Worm (Caenorhabditis elegans): ENCODE data around the gene K07H8.8.

Gene K07H8.8

ce11 chrIV:8268024-8268423, at the start of gene K07H8.8, which contains the start of gene K07H8.5:
Gene K07H8.8 (minus strand): TSS chrIV:8268412.
Gene K07H8.5 (plus strand): TSS chrIV:8268324.
- TF ChIP-seq fos-1 (tag; optimal IDR thresholded peaks at IDR 0.05) (no peak), nhr-11 (tag; optimal IDR thresholded peaks at IDR 0.05) (no peak), ceh-28 (tag; optimal IDR thresholded peaks at IDR 0.05) (no peak), ceh-16 (tag; optimal IDR thresholded peaks at IDR 0.05) (no peak), egl-5 (tag; optimal IDR thresholded peaks at IDR 0.05) (no peak), nhr-237 (tag; optimal IDR thresholded peaks at IDR 0.05) (no peak), elt-3 (tag; optimal IDR thresholded peaks at IDR 0.05) (no peak), nhr-25 (tag; optimal IDR thresholded peaks at IDR 0.05) (no peak), elt-2 (tag; optimal IDR thresholded peaks at IDR 0.05) (no peak), nhr-76 (tag; optimal IDR thresholded peaks at IDR 0.05) (no peak), snpc-4 (tag; optimal IDR thresholded peaks at IDR 0.05) (no peak), mml-1 (tag; optimal IDR thresholded peaks at IDR 0.05) (no peak)

DNA sequence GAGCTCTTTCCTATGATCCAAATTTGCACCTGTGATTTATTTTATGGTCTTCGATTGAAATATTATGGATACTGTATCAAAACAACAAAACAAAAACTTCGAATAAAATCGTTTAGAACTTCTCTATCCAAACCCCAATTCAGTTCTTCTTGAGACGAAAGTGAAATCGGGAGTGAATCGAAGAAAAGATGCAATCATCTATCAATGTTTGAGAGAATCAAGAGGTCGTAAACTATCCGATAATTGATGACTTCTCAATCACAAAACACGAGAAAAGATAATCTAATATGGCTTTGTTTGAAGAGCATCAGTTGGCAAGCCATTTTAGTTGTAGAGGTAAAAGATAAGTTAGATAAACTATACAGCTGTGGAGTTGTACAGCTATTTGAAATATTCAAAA, 49.6 kb upstream of the K07H8.8 start:
- TF ChIP-seq nhr-23 (tag; optimal IDR thresholded peaks at IDR 0.05) (peak; percentile 34), egl-5 (tag; optimal IDR thresholded peaks at IDR 0.05) (no peak), lin-39 (tag; optimal IDR thresholded peaks at IDR 0.05) (no peak)

DNA sequence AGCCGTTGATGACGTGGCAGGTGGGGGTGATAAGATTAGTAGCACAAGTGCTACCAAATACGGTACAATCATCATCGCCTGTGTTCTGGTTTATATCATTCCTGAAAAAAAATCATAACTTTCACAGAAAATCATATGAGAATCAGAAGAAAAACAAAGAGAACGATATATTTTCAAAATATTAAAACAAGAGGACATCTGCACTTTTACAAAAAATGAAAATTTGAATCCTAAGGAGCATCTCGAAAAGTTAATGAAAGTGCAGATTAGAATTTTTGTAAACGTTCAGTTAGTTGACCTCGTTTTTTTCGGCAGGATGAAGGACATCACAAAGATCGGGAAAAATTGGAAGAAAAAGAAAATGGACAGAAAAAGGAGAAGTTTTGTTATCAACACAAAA, 44.6 kb upstream of the K07H8.8 start, which contains the start of gene F35H10.10:
F35H10.10 (minus strand) TSS at position 101 of the 400 bp plus-strand sequence.
- TF ChIP-seq jun-1 (tag; optimal IDR thresholded peaks at IDR 0.05) (no peak), nhr-23 (tag; optimal IDR thresholded peaks at IDR 0.05) (peak; percentile 21)

DNA sequence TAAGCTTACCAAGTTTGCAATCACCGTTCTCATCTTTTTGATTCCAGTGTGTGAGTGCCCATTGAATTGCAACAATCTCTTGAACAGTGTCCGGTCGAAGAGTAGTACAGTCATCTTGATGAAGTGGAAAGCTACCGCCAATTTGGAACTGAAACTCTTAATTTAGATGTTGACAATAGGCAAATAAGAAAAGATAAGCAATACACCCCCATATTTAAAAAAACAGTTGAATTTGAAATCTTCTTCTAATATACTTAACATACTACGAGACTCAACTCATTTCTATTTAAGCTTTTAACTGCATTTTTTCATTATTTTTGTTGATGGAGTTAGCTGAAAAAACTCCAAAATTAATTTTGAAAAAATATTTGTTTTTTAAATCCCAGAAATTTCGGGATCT, 43.9 kb upstream of the K07H8.8 start:
- TF ChIP-seq elt-3 (tag; optimal IDR thresholded peaks at IDR 0.05) (no peak), nhr-77 (tag; optimal IDR thresholded peaks at IDR 0.05) (no peak), mdl-1 (tag; optimal IDR thresholded peaks at IDR 0.05) (no peak), hmg-11 (tag; optimal IDR thresholded peaks at IDR 0.05) (no peak), ceh-28 (tag; optimal IDR thresholded peaks at IDR 0.05) (no peak)

ce11 chrIV:8307408-8307807, 39.2 kb upstream of the K07H8.8 start:
- TF ChIP-seq nhr-43 (tag; optimal IDR thresholded peaks at IDR 0.05; ENCODE audit: poor library complexity, severe bottlenecking) = peak; percentile 37
- no peak for TF ChIP-seq ceh-28 (tag; optimal IDR thresholded peaks at IDR 0.05)
- no peak for TF ChIP-seq ama-1 (optimal IDR thresholded peaks at IDR 0.05)

- TF ChIP-seq mdl-1 (tag; optimal IDR thresholded peaks at IDR 0.05) = no peak
- peak; percentile 9 for TF ChIP-seq pha-4 (tag; optimal IDR thresholded peaks at IDR 0.05)
These were observed 35.5 kb upstream of the K07H8.8 start, which contains the start of gene vha-5 for ce11 chrIV:8303668-8304067. Gene vha-5 (plus strand): TSS chrIV:8303968.

- peak; percentile 8 for TF ChIP-seq elt-1 (tag; optimal IDR thresholded peaks at IDR 0.05)
- no peak for TF ChIP-seq ceh-28 (tag; optimal IDR thresholded peaks at IDR 0.05)
- no peak for TF ChIP-seq R02D3.7 (tag; optimal IDR thresholded peaks at IDR 0.05)
- peak; percentile 52 for TF ChIP-seq nhr-25 (tag; optimal IDR thresholded peaks at IDR 0.05)
- TF ChIP-seq ceh-9 (tag; optimal IDR thresholded peaks at IDR 0.05) = no peak
- no peak for TF ChIP-seq unc-39 (tag; optimal IDR thresholded peaks at IDR 0.05)
- TF ChIP-seq nhr-67 (tag; optimal IDR thresholded peaks at IDR 0.05) = no peak
- no peak for TF ChIP-seq unc-62 (GFP tag; optimal IDR thresholded peaks at IDR 0.05)
- no peak for TF ChIP-seq pqm-1 (tag; optimal IDR thresholded peaks at IDR 0.05)
- TF ChIP-seq skn-1 (tag; optimal IDR thresholded peaks at IDR 0.05) = no peak
These were observed 34.5 kb upstream of the K07H8.8 start for ce11 chrIV:8302648-8303161.

DNA sequence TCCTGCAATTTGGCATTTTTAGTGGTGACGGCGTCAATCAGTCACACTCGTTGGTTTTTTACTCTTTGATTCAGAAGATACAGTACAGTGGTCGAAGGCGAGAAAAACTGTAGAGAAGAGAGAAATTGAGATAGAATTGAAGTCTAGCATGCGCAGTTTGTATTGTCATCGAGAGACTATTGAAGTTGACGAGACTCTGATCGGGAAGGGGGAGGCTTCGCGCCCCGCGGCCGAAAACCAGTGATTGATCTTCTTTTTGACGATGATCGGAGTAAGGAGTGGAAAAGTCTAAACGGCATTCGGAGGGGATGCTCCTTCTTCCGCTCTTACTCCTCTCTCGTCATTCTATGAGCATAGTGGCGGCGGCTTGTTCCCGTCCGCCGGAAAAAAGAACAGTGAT, 33.7 kb upstream of the K07H8.8 start:
- TF ChIP-seq nhr-67 (tag; optimal IDR thresholded peaks at IDR 0.05) (no peak), mdl-1 (tag; optimal IDR thresholded peaks at IDR 0.05) (no peak), lin-39 (tag; optimal IDR thresholded peaks at IDR 0.05) (no peak), nhr-23 (tag; optimal IDR thresholded peaks at IDR 0.05) (peak; percentile 16), ceh-82 (tag; optimal IDR thresholded peaks at IDR 0.05) (no peak), zag-1 (tag; optimal IDR thresholded peaks at IDR 0.05) (no peak), hmg-11 (tag; optimal IDR thresholded peaks at IDR 0.05) (no peak), elt-3 (tag; optimal IDR thresholded peaks at IDR 0.05) (peak in 1 of 3 experiments; percentile 9), nhr-237 (tag; optimal IDR thresholded peaks at IDR 0.05) (no peak), skn-1 (tag; optimal IDR thresholded peaks at IDR 0.05) (no peak), nhr-43 (tag; optimal IDR thresholded peaks at IDR 0.05; ENCODE audit: poor library complexity, severe bottlenecking) (peak; percentile 10), ztf-4 (tag; optimal IDR thresholded peaks at IDR 0.05) (no peak), nhr-25 (tag; optimal IDR thresholded peaks at IDR 0.05) (peak; percentile 71)

Data from whole organism, L3 larva.